Worm (Caenorhabditis elegans): Measurements from ENCODE around the gene flp-24.

DNA sequence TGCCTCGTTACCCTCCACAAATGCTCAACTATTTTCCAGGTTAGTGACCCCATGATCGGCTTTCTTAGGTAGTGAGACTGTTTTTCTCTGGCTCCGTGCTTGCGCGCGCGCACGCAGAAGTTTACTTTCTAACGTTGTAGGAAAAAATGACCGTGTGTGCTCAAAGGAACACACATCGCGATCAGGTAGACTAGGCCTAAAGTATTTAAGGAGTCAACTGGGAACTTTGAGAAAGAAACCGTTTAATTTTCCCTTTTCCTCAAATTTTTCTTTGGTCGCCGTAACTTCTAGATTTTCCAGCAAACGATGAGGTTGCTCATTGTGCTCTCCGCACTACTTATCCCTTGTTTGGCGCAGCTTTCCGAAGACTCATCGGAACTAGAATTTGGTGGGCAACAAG is 15.5 kb downstream of the flp-24 start, which contains the start of gene idpp-1:
- TF ChIP-seq ztf-23 (GFP tag; IDR thresholded peaks at IDR 0.05): no peak
- TF ChIP-seq ztf-29 (GFP tag; IDR thresholded peaks at IDR 0.05): no peak
- TF ChIP-seq tab-1 (GFP tag; IDR thresholded peaks at IDR 0.05): no peak

Measured in whole organism, midembryonic.